Fruit fly (Drosophila melanogaster) whole organism, embryonic: ENCODE results near the gene mbc.
A peak's percentile ranks its signal among the peaks of the same experiment; 100 is the strongest.

ENCODE experiments used
- Adf1 ChIP-seq: fragments of 200-800 bp; sonication (Bioruptor generic); IDR thresholded peaks from 2 replicates; pipeline ENCODE4 v1.3.6; 2022; ENCODE audit warnings: missing biosample characterization, missing genetic modification characterization
- Antp ChIP-seq: fragments of 200-800 bp; sonication (Bioruptor generic); optimal IDR thresholded peaks from 3 replicates; lab custom pipeline; 2016; ENCODE audit warnings: missing biosample characterization, missing genetic modification characterization
- B-H2 ChIP-seq: fragments of 200-800 bp; sonication (Bioruptor generic); optimal IDR thresholded peaks from 2 replicates; lab custom pipeline; 2018; ENCODE audit warnings: missing biosample characterization, mild to moderate bottlenecking, missing genetic modification characterization
- BEAF-32 ChIP-seq: fragments of 200-800 bp; sonication (Bioruptor generic); optimal IDR thresholded peaks from 3 replicates; lab custom pipeline; 2017; ENCODE audit warnings: missing biosample characterization, missing genetic modification characterization, mild to moderate bottlenecking, moderate library complexity, missing genetic modification reagents
- Bdp1 ChIP-seq: fragments of 200-800 bp; sonication (Bioruptor generic); optimal IDR thresholded peaks from 3 replicates; lab custom pipeline; 2016; ENCODE audit warnings: missing biosample characterization, missing genetic modification characterization
- Blimp-1 ChIP-seq: fragments of 200-800 bp; sonication (Bioruptor generic); optimal IDR thresholded peaks from 3 replicates; lab custom pipeline; 2018; ENCODE audit warnings: missing biosample characterization, missing genetic modification characterization, mild to moderate bottlenecking, moderate library complexity, missing genetic modification reagents
- CG10979 ChIP-seq: fragments of 200-800 bp; sonication (Bioruptor generic); optimal IDR thresholded peaks from 2 replicates; lab custom pipeline; 2018; ENCODE audit warnings: missing biosample characterization, mild to moderate bottlenecking, missing genetic modification characterization, moderate library complexity
- CG12219 ChIP-seq: fragments of 200-800 bp; sonication (Bioruptor generic); optimal IDR thresholded peaks from 3 replicates; lab custom pipeline; 2018; ENCODE audit warnings: missing biosample characterization, mild to moderate bottlenecking, missing genetic modification characterization
- CG12942 ChIP-seq: fragments of 200-800 bp; sonication (Bioruptor generic); optimal IDR thresholded peaks from 3 replicates; lab custom pipeline; 2016; ENCODE audit warnings: missing biosample characterization, missing genetic modification characterization
- CG13424 ChIP-seq: fragments of 200-800 bp; sonication (Bioruptor generic); optimal IDR thresholded peaks from 2 replicates; lab custom pipeline; 2019; ENCODE audit warnings: missing biosample characterization, mild to moderate bottlenecking, missing genetic modification characterization, moderate library complexity
- CG13894 ChIP-seq: fragments of 200-800 bp; sonication (Bioruptor generic); optimal IDR thresholded peaks from 3 replicates; lab custom pipeline; 2018; ENCODE audit warnings: missing biosample characterization, mild to moderate bottlenecking, missing genetic modification characterization, moderate library complexity
- CG14441 ChIP-seq: fragments of 200-800 bp; sonication (Bioruptor generic); IDR thresholded peaks from 2 replicates; pipeline ENCODE4 v1.3.6; 2022; ENCODE audit warnings: missing biosample characterization, missing genetic modification characterization
- CG14710 ChIP-seq: fragments of 200-800 bp; sonication (Bioruptor generic); optimal IDR thresholded peaks from 3 replicates; lab custom pipeline; 2019; ENCODE audit warnings: missing biosample characterization, mild to moderate bottlenecking, missing genetic modification characterization, moderate library complexity
- CG15514 ChIP-seq: fragments of 200-800 bp; sonication (Bioruptor generic); optimal IDR thresholded peaks from 3 replicates; lab custom pipeline; 2017; ENCODE audit warnings: missing biosample characterization, missing genetic modification characterization, mild to moderate bottlenecking, moderate library complexity, missing genetic modification reagents
- CG16815 ChIP-seq: fragments of 200-800 bp; sonication (Bioruptor generic); optimal IDR thresholded peaks from 3 replicates; lab custom pipeline; 2017; ENCODE audit warnings: missing biosample characterization, mild to moderate bottlenecking, missing genetic modification characterization
- CG5180 ChIP-seq: fragments of 200-800 bp; sonication (Bioruptor generic); optimal IDR thresholded peaks from 3 replicates; lab custom pipeline; 2017; ENCODE audit warnings: missing biosample characterization, missing genetic modification characterization, mild to moderate bottlenecking, moderate library complexity, missing genetic modification reagents
- CG7357 ChIP-seq: fragments of 200-800 bp; sonication (Bioruptor generic); IDR thresholded peaks from 3 replicates; pipeline ENCODE4 v1.3.6; 2022; ENCODE audit warnings: missing biosample characterization, missing genetic modification characterization
- CG7372 ChIP-seq: fragments of 200-800 bp; sonication (Bioruptor generic); IDR thresholded peaks from 2 replicates; pipeline ENCODE4 v1.3.6; 2022; ENCODE audit warnings: missing biosample characterization, missing genetic modification characterization
- CG8478 ChIP-seq: fragments of >200 bp; optimal IDR thresholded peaks from 2 replicates; lab custom pipeline; 2018
- CoRest ChIP-seq: fragments of 200-800 bp; sonication (Bioruptor generic); optimal IDR thresholded peaks from 3 replicates; lab custom pipeline; 2018; ENCODE audit warnings: missing biosample characterization, mild to moderate bottlenecking, missing genetic modification characterization, moderate library complexity
- Dek ChIP-seq: fragments of 200-800 bp; sonication (Bioruptor generic); optimal IDR thresholded peaks from 3 replicates; lab custom pipeline; 2019; ENCODE audit warnings: missing biosample characterization, mild to moderate bottlenecking, missing genetic modification characterization, moderate library complexity
- Dll ChIP-seq: fragments of 200-800 bp; sonication (Bioruptor generic); IDR thresholded peaks from 4 replicates; pipeline ENCODE4 v1.3.6; 2022; ENCODE audit warnings: missing biosample characterization, missing genetic modification characterization; ENCODE audit not compliant: partially characterized antibody
- Ets65A ChIP-seq: fragments of 200-800 bp; sonication (Bioruptor generic); peaks from one replicate; lab custom pipeline; 2016; ENCODE audit warnings: missing biosample characterization, missing genetic modification characterization
- HmgZ ChIP-seq: fragments of 200-800 bp; sonication (Bioruptor generic); optimal IDR thresholded peaks from 2 replicates; lab custom pipeline; 2018; ENCODE audit warnings: missing biosample characterization, mild to moderate bottlenecking, missing genetic modification characterization
- Oaz ChIP-seq: fragments of 200-800 bp; sonication (Bioruptor generic); IDR thresholded peaks from 2 replicates; pipeline ENCODE4 v1.3.6; 2022; ENCODE audit warnings: missing biosample characterization, missing genetic modification characterization
- Opbp ChIP-seq: fragments of 200-800 bp; sonication (Bioruptor generic); IDR thresholded peaks from 3 replicates; pipeline ENCODE4 v1.3.6; 2022; ENCODE audit warnings: missing biosample characterization, missing genetic modification characterization; ENCODE audit not compliant: partially characterized antibody
- PHDP ChIP-seq: fragments of 200-800 bp; sonication (Bioruptor generic); optimal IDR thresholded peaks from 3 replicates; lab custom pipeline; 2018; ENCODE audit warnings: missing biosample characterization, mild to moderate bottlenecking, missing genetic modification characterization, moderate library complexity
- Pdp1 ChIP-seq, 2 experiments: fragments of 200-800 bp; sonication (Bioruptor generic); optimal IDR thresholded peaks; 3 replicates each; lab custom pipeline; 2016; ENCODE audit warnings: missing biosample characterization in 2 of 2, missing genetic modification characterization in 2 of 2, mild to moderate bottlenecking in 1 of 2, moderate library complexity in 1 of 2
- Ptx1 ChIP-seq: fragments of 200-800 bp; sonication (Bioruptor generic); IDR thresholded peaks from 2 replicates; pipeline ENCODE4 v1.3.6; 2022; ENCODE audit warnings: missing biosample characterization, missing genetic modification characterization
- Stat92E ChIP-seq, 3 experiments: fragments of >200 bp in 2 of 3; fragments of 200-800 bp in 1 of 3; sonication (Bioruptor generic) in 1 of 3; optimal IDR thresholded peaks; 2 replicates each; lab custom pipeline; 2017 to 2019; ENCODE audit warnings: missing biosample characterization in 3 of 3, missing genetic modification characterization in 3 of 3, mild to moderate bottlenecking in 1 of 3, moderate library complexity in 1 of 3
- cato ChIP-seq: fragments of 200-800 bp; sonication (Bioruptor generic); optimal IDR thresholded peaks from 2 replicates; lab custom pipeline; 2016; ENCODE audit warnings: missing biosample characterization, missing genetic modification characterization, borderline replicate concordance
- caup ChIP-seq: fragments of 200-800 bp; sonication (Bioruptor generic); optimal IDR thresholded peaks from 3 replicates; lab custom pipeline; 2017; ENCODE audit warnings: missing biosample characterization, mild to moderate bottlenecking, missing genetic modification characterization, moderate library complexity; ENCODE audit not compliant: severe bottlenecking
- ci ChIP-seq: fragments of 200-800 bp; sonication (Bioruptor generic); IDR thresholded peaks from 3 replicates; pipeline ENCODE4 v1.3.6; 2022; ENCODE audit warnings: missing biosample characterization, missing genetic modification characterization
- fu2 ChIP-seq: fragments of 200-800 bp; sonication (Bioruptor generic); optimal IDR thresholded peaks from 2 replicates; lab custom pipeline; 2016; ENCODE audit warnings: missing biosample characterization, missing genetic modification characterization
- gro ChIP-seq: fragments of 200-800 bp; sonication (Bioruptor generic); optimal IDR thresholded peaks from 2 replicates; lab custom pipeline; 2016; ENCODE audit warnings: missing biosample characterization, missing genetic modification characterization
- hkb ChIP-seq, 2 experiments: fragments of 200-800 bp in 1 of 2; fragments of >200 bp in 1 of 2; sonication (Bioruptor generic) in 1 of 2; IDR thresholded peaks in 1 of 2; optimal IDR thresholded peaks in 1 of 2; 2 replicates each; pipeline versions ENCODE4 v1.3.6 to Lab custom; 2017 to 2022; ENCODE audit warnings: missing biosample characterization in 1 of 2, missing genetic modification characterization in 1 of 2
- inv ChIP-seq: fragments of 200-800 bp; sonication (Bioruptor generic); IDR thresholded peaks from 2 replicates; pipeline ENCODE4 v1.3.6; 2022; ENCODE audit warnings: missing biosample characterization, missing genetic modification characterization; ENCODE audit not compliant: partially characterized antibody
- ken ChIP-seq: fragments of 200-800 bp; sonication (Bioruptor generic); IDR thresholded peaks from 3 replicates; pipeline ENCODE4 v1.3.6; 2022; ENCODE audit warnings: missing biosample characterization, missing genetic modification characterization
- lmd ChIP-seq: fragments of 200-800 bp; sonication (Bioruptor generic); IDR thresholded peaks from 2 replicates; pipeline ENCODE4 v1.3.6; 2022; ENCODE audit warnings: missing biosample characterization, missing genetic modification characterization
- luna ChIP-seq: fragments of 200-800 bp; sonication (Bioruptor generic); optimal IDR thresholded peaks from 2 replicates; lab custom pipeline; 2016; ENCODE audit warnings: missing biosample characterization, missing genetic modification characterization
- nerfin-1 ChIP-seq: fragments of 200-800 bp; sonication (Bioruptor generic); optimal IDR thresholded peaks from 3 replicates; lab custom pipeline; 2019; ENCODE audit warnings: missing biosample characterization, mild to moderate bottlenecking, missing genetic modification characterization, moderate library complexity
- nmo ChIP-seq: fragments of 200-800 bp; sonication (Bioruptor generic); optimal IDR thresholded peaks from 2 replicates; lab custom pipeline; 2018; ENCODE audit warnings: missing biosample characterization, mild to moderate bottlenecking, missing genetic modification characterization, moderate library complexity
- onecut ChIP-seq: fragments of 200-800 bp; sonication (Bioruptor generic); IDR thresholded peaks from 2 replicates; pipeline ENCODE4 v1.3.6; 2022; ENCODE audit warnings: missing biosample characterization, missing genetic modification characterization
- sim ChIP-seq: fragments of 200-800 bp; sonication (Bioruptor generic); IDR thresholded peaks from 2 replicates; pipeline ENCODE4 v1.3.6; 2022; ENCODE audit warnings: missing biosample characterization, missing genetic modification characterization
- tap ChIP-seq: fragments of 200-800 bp; optimal IDR thresholded peaks from 3 replicates; lab custom pipeline; 2019; ENCODE audit warnings: missing biosample characterization, mild to moderate bottlenecking, missing genetic modification characterization, moderate library complexity
- tup ChIP-seq: fragments of 200-800 bp; sonication (Bioruptor generic); optimal IDR thresholded peaks from 2 replicates; lab custom pipeline; 2016; ENCODE audit warnings: missing biosample characterization, mild to moderate bottlenecking, missing genetic modification characterization, moderate library complexity
- unpg ChIP-seq: fragments of 200-800 bp; sonication (Bioruptor generic); optimal IDR thresholded peaks from 3 replicates; lab custom pipeline; 2018; ENCODE audit warnings: missing biosample characterization, mild to moderate bottlenecking, missing genetic modification characterization, moderate library complexity

Gene mbc

DNA sequence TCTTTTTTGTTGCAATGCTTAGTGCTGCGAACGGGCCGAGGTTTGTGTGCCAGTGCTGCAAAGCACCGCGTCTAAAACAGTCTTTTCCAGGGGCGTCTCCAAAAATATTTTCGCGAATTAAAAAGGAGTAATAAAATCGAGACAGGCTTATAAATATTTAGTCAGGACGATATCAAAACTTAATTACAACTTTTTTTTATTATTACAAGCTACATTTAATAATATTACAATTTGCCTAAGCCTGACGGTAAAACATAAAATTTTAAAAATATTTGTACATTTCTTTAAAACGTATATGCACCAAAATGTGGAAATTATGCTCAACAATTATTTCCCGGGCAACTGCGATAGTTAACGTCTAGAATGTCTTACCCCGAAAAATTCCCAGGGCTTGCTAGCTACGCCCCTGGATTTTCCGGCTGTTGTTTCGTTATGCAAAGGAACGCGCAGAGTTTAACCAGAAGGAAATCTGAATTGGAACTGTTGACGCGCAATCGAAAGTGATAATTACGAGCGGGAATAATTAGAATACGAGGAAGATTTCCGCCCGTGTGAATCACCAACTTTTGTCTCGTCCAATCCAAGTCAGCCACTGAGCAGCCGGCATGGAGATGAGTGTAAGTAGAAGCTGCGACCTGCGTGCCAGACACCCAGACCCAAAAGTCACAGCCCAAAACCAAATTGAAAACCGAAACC, 23.5 kb upstream of the mbc start, which contains the start of the genes PTPMT1 and Hrd3 (continued):
- TF ChIP-seq tap (tag; lab: Kevin White, UChicago) (peak; percentile 96), onecut (GFP tag; lab: Robert Waterston, UW) (peak; percentile 88), CG13424 (tag; lab: Kevin White, UChicago) (peak; percentile 99), CG15514 (GFP tag; lab: Kevin White, UChicago) (peak; percentile 91), CG13894 (tag; lab: Kevin White, UChicago) (peak; percentile 96), Stat92E (GFP tag; optimal IDR thresholded peaks at IDR 0.05; lab: Kevin White, UChicago) (peak in 1 of 3 experiments; percentile 96), Ptx1 (GFP tag; lab: Robert Waterston, UW) (peak; percentile 98), Oaz (GFP tag; lab: Robert Waterston, UW) (peak; percentile 92), CG14710 (tag; lab: Kevin White, UChicago) (peak; percentile 98), Pdp1 (GFP tag; optimal IDR thresholded peaks at IDR 0.05; lab: Kevin White, UChicago) (peak; percentile 99), lmd (GFP tag; lab: Robert Waterston, UW) (peak; percentile 98), hkb (optimal IDR thresholded peaks at IDR 0.05; lab: Kevin White, UChicago) (peak; percentile 69), hkb (GFP tag; IDR thresholded peaks at IDR 0.05; lab: Robert Waterston, UW) (peak; percentile 96), Dek (peak; percentile 98), gro (peak; percentile 97), ci (peak; percentile 94), CG10979 (tag; lab: Kevin White, UChicago) (peak; percentile 98), ken (GFP tag; lab: Robert Waterston, UW) (peak; percentile 94), CG7372 (GFP tag; lab: Robert Waterston, UW) (peak; percentile 95), Opbp (GFP tag; lab: Robert Waterston, UW) (no peak), nmo (GFP tag; lab: Kevin White, UChicago) (peak; percentile 100), PHDP (peak; percentile 98), HmgZ (peak; percentile 98), Blimp-1 (GFP tag; lab: Kevin White, UChicago) (peak; percentile 95), CG8478 (no peak), CG7357 (GFP tag; lab: Robert Waterston, UW) (peak; percentile 92), CG12942 (GFP tag; lab: Kevin White, UChicago) (peak; percentile 98), Antp (GFP tag; lab: Kevin White, UChicago) (peak; percentile 96), tup (GFP tag; lab: Kevin White, UChicago) (peak; percentile 95), unpg (peak; percentile 97), fu2 (peak; percentile 96), B-H2 (GFP tag; lab: Kevin White, UChicago) (peak; percentile 97), CG16815 (GFP tag; lab: Kevin White, UChicago) (peak; percentile 99), CoRest (tag; lab: Kevin White, UChicago) (peak; percentile 100), CG12219 (peak; percentile 94), CG14441 (peak; percentile 96), CG5180 (peak; percentile 92), BEAF-32 (peak; percentile 64), Dll (0 out of 4 replicates have a peak, but pooled peaks have one; percentile 32), Adf1 (GFP tag; lab: Robert Waterston, UW) (peak; percentile 79), inv (GFP tag; lab: Robert Waterston, UW) (0 out of 2 replicates have a peak, but pooled peaks have one; percentile 9), cato (peak; percentile 98), Ets65A (GFP tag; lab: Kevin White, UChicago) (peak; percentile 100), nerfin-1 (tag; lab: Kevin White, UChicago) (peak; percentile 98), luna (GFP tag; lab: Kevin White, UChicago) (peak; percentile 82), caup (peak; percentile 98), sim (peak; percentile 89), Bdp1 (GFP tag; lab: Kevin White, UChicago) (peak; percentile 93)
